Worm (Caenorhabditis elegans) whole organism, late embryonic: ENCODE results near the gene F08D12.2.

Experiments used
- ama-1 ChIP-seq: fragments of 150-350 bp; optimal IDR thresholded peaks from 2 replicates; lab custom pipeline; 2014
- ceh-45 ChIP-seq: fragments of 200-800 bp; sonication (Bioruptor generic); IDR thresholded peaks from 2 replicates; pipeline ENCODE4 v1.3.6; 2022; ENCODE audit warnings: missing genetic modification reagents, missing genetic modification characterization, missing compliant biosample characterization
- ceh-9 ChIP-seq: sonication (generic microtip); optimal IDR thresholded peaks from 2 replicates; lab custom pipeline; 2016; ENCODE audit warnings: mild to moderate bottlenecking, missing genetic modification characterization, inconsistent platforms, missing compliant biosample characterization
- elt-2 ChIP-seq: sonication (generic microtip); optimal IDR thresholded peaks from 2 replicates; lab custom pipeline; 2016; ENCODE audit warnings: missing genetic modification reagents, missing genetic modification characterization, missing compliant biosample characterization
- hlh-15 ChIP-seq: sonication (generic microtip); optimal IDR thresholded peaks from 2 replicates; lab custom pipeline; 2016; ENCODE audit warnings: missing genetic modification characterization, missing compliant biosample characterization
- sox-4 ChIP-seq: sonication (generic microtip); optimal IDR thresholded peaks from 2 replicates; lab custom pipeline; 2017; ENCODE audit warnings: mild to moderate bottlenecking, missing genetic modification characterization, inconsistent platforms, missing compliant biosample characterization

- no peak for TF ChIP-seq ceh-45 (GFP tag; lab: Robert Waterston, UW)
- no peak for TF ChIP-seq sox-4 (tag; lab: Kevin White, UChicago)
- TF ChIP-seq hlh-15 (tag; lab: Kevin White, UChicago): no peak
- no peak for TF ChIP-seq elt-2 (tag; lab: Kevin White, UChicago)
- TF ChIP-seq ama-1 (lab: Kevin White, UChicago): no peak
- no peak for TF ChIP-seq ceh-9 (tag; lab: Kevin White, UChicago)
Measured at ce11 chrII:2787849-2788248, 6.4 kb downstream of the F08D12.2 start.
